Fruit fly (Drosophila melanogaster): ENCODE data around the gene ed.

Gene ed

dm6 chr2L:4070442-4070841 is 39.3 kb downstream of the ed start (continued):
- TF ChIP-seq spab (GFP tag; optimal IDR thresholded peaks at IDR 0.05) (peak; percentile 11), CG10669 (GFP tag; optimal IDR thresholded peaks at IDR 0.05) (peak; percentile 25), Sox14 (GFP tag; optimal IDR thresholded peaks at IDR 0.05) (no peak), Eip93F (GFP tag; optimal IDR thresholded peaks at IDR 0.05) (no peak), lz (GFP tag; optimal IDR thresholded peaks at IDR 0.05) (no peak), CG6163 (GFP tag; IDR thresholded peaks at IDR 0.05) (peak; percentile 35; the same call in 2 of the 3 replicates), CG8119 (GFP tag; IDR thresholded peaks at IDR 0.05) (peak; percentile 37; the same call in 1 of the 3 replicates), CG15336 (GFP tag; IDR thresholded peaks at IDR 0.05) (peak; percentile 41; the same call in 1 of the 2 replicates), Ets96B (tag; optimal IDR thresholded peaks at IDR 0.05) (no peak), Met (GFP tag; optimal IDR thresholded peaks at IDR 0.05) (no peak), CG11294 (GFP tag; IDR thresholded peaks at IDR 0.05) (no peak; the same call in 1 of the 2 replicates), svp (GFP tag) (peak; percentile 58), CG3032 (tag; optimal IDR thresholded peaks at IDR 0.05) (no peak), CG34406 (GFP tag; optimal IDR thresholded peaks at IDR 0.05) (no peak), Eip78C (GFP tag) (peak; percentile 62), eg (GFP tag; IDR thresholded peaks at IDR 0.05) (0 out of 3 replicates have a peak, but pooled peaks have one; percentile 11), CG6276 (GFP tag; optimal IDR thresholded peaks at IDR 0.05) (no peak), Blimp-1 (GFP tag; optimal IDR thresholded peaks at IDR 0.05) (no peak)

- TF ChIP-seq CG8319 (GFP tag; optimal IDR thresholded peaks at IDR 0.05) = peak; percentile 25
- no peak for TF ChIP-seq CG6854 (GFP tag; optimal IDR thresholded peaks at IDR 0.05)
- peak; percentile 16 for TF ChIP-seq CG4318 (GFP tag; optimal IDR thresholded peaks at IDR 0.05)
- peak; percentile 54 for TF ChIP-seq topi (GFP tag; optimal IDR thresholded peaks at IDR 0.05)
- TF ChIP-seq CG3032 (tag; optimal IDR thresholded peaks at IDR 0.05) = peak; percentile 57
- peak; percentile 85 for TF ChIP-seq Eip78C (GFP tag)
- peak; percentile 50 for TF ChIP-seq CG6792 (GFP tag; optimal IDR thresholded peaks at IDR 0.05)
- peak; percentile 18 for TF ChIP-seq lz (GFP tag; optimal IDR thresholded peaks at IDR 0.05)
- peak; percentile 18 for TF ChIP-seq Ets21C (GFP tag; optimal IDR thresholded peaks at IDR 0.05)
- TF ChIP-seq eg (GFP tag; IDR thresholded peaks at IDR 0.05) = peak; percentile 73
- TF ChIP-seq pdm3 (GFP tag; optimal IDR thresholded peaks at IDR 0.05) = peak; percentile 68
- peak; percentile 54; the same call in 2 of the 3 replicates for TF ChIP-seq CG8119 (GFP tag; IDR thresholded peaks at IDR 0.05)
- no peak for TF ChIP-seq dac (GFP tag; optimal IDR thresholded peaks at IDR 0.05)
- TF ChIP-seq CG8632 (GFP tag; optimal IDR thresholded peaks at IDR 0.05) = peak; percentile 10
- TF ChIP-seq CG32006 (GFP tag; optimal IDR thresholded peaks at IDR 0.05) = peak; percentile 69
- peak; percentile 51 for TF ChIP-seq achi (GFP tag; optimal IDR thresholded peaks at IDR 0.05)
- TF ChIP-seq Met (GFP tag; optimal IDR thresholded peaks at IDR 0.05) = peak; percentile 48
- peak; percentile 49 for TF ChIP-seq CG1621 (tag; optimal IDR thresholded peaks at IDR 0.05)
- peak; percentile 70 for TF ChIP-seq CG3919 (GFP tag; optimal IDR thresholded peaks at IDR 0.05)
- no peak for TF ChIP-seq CG11902 (GFP tag; optimal IDR thresholded peaks at IDR 0.05)
- TF ChIP-seq net (GFP tag; optimal IDR thresholded peaks at IDR 0.05) = peak; percentile 40
- peak; percentile 29 to 34 for TF ChIP-seq salr (GFP tag; optimal IDR thresholded peaks at IDR 0.05)
- peak; percentile 69 for TF ChIP-seq CG15336 (GFP tag; IDR thresholded peaks at IDR 0.05)
- TF ChIP-seq CG16779 (tag; optimal IDR thresholded peaks at IDR 0.05) = no peak
- peak; percentile 43 to 63 for TF ChIP-seq ss (GFP tag; optimal IDR thresholded peaks at IDR 0.05)
- TF ChIP-seq Hr39 (GFP tag; optimal IDR thresholded peaks at IDR 0.05) = peak; percentile 41
- no peak for TF ChIP-seq CG9139 (GFP tag; optimal IDR thresholded peaks at IDR 0.05)
- peak; percentile 62 for TF ChIP-seq Eip75B (GFP tag; optimal IDR thresholded peaks at IDR 0.05)
- TF ChIP-seq Blimp-1 (GFP tag; optimal IDR thresholded peaks at IDR 0.05) = no peak
- TF ChIP-seq CG10631 (GFP tag; optimal IDR thresholded peaks at IDR 0.05) = peak; percentile 69
- no peak for TF ChIP-seq fd85E (GFP tag; optimal IDR thresholded peaks at IDR 0.05)
- TF ChIP-seq CG11294 (GFP tag; IDR thresholded peaks at IDR 0.05) = peak; percentile 53
- peak; percentile 31 for TF ChIP-seq CG6276 (GFP tag; optimal IDR thresholded peaks at IDR 0.05)
- TF ChIP-seq Hr4 (GFP tag; optimal IDR thresholded peaks at IDR 0.05) = peak; percentile 46
- TF ChIP-seq CG10669 (GFP tag; optimal IDR thresholded peaks at IDR 0.05) = peak; percentile 70
- TF ChIP-seq OdsH (GFP tag; optimal IDR thresholded peaks at IDR 0.05) = peak; percentile 65
- peak; percentile 28 for TF ChIP-seq cyc (GFP tag; optimal IDR thresholded peaks at IDR 0.05)
- peak; percentile 6 for TF ChIP-seq Sox15 (GFP tag; optimal IDR thresholded peaks at IDR 0.05)
- no peak for TF ChIP-seq Smox (GFP tag; optimal IDR thresholded peaks at IDR 0.05)
- peak; percentile 70 for TF ChIP-seq acj6 (GFP tag; optimal IDR thresholded peaks at IDR 0.05)
- peak; percentile 63 for TF ChIP-seq Ets96B (tag; optimal IDR thresholded peaks at IDR 0.05)
- TF ChIP-seq esn (GFP tag; optimal IDR thresholded peaks at IDR 0.05) = peak; percentile 57
- TF ChIP-seq CG6163 (GFP tag; IDR thresholded peaks at IDR 0.05) = peak; percentile 90
- TF ChIP-seq CG7368 (GFP tag; optimal IDR thresholded peaks at IDR 0.05) = peak; percentile 50
Measured at dm6 chr2L:4071558-4071957, 40.4 kb downstream of the ed start.

All from whole organism, prepupa.